Worm (Caenorhabditis elegans) whole organism, L3 larva: ENCODE results near the gene F08G2.4.

Source experiments
- R02D3.7 ChIP-seq: fragments of 150-350 bp; optimal IDR thresholded peaks from 2 replicates; lab custom pipeline; 2014; ENCODE audit warnings: missing biosample characterization, missing genetic modification characterization
- ZK546.5 ChIP-seq: sonication (generic microtip); optimal IDR thresholded peaks from 2 replicates; lab custom pipeline; 2017; ENCODE audit warnings: missing biosample characterization, missing genetic modification characterization
- ceh-28 ChIP-seq: fragments of 150-350 bp; optimal IDR thresholded peaks from 2 replicates; lab custom pipeline; 2014; ENCODE audit warnings: missing biosample characterization, missing genetic modification reagents, missing genetic modification characterization
- ceh-82 ChIP-seq: fragments of 150-350 bp; optimal IDR thresholded peaks from 2 replicates; lab custom pipeline; 2014; ENCODE audit warnings: missing biosample characterization, missing genetic modification characterization
- ceh-9 ChIP-seq: sonication (generic microtip); optimal IDR thresholded peaks from 2 replicates; lab custom pipeline; 2018; ENCODE audit warnings: missing biosample characterization, missing genetic modification characterization
- elt-1 ChIP-seq: fragments of 150-350 bp; optimal IDR thresholded peaks from 2 replicates; lab custom pipeline; 2014; ENCODE audit warnings: missing biosample characterization, missing genetic modification characterization
- elt-3 ChIP-seq, 3 experiments: fragments of 150-350 bp in 1 of 3; sonication (generic microtip) in 2 of 3; optimal IDR thresholded peaks; 2 replicates in 2 of 3; 4 replicates in 1 of 3; lab custom pipeline; 2014 to 2017; ENCODE audit warnings: missing biosample characterization in 3 of 3, missing genetic modification characterization in 3 of 3
- fkh-10 ChIP-seq: sonication (generic microtip); optimal IDR thresholded peaks from 2 replicates; lab custom pipeline; 2017; ENCODE audit warnings: missing biosample characterization, missing genetic modification reagents, missing genetic modification characterization
- fkh-2 ChIP-seq: fragments of 150-350 bp; optimal IDR thresholded peaks from 2 replicates; lab custom pipeline; 2014; ENCODE audit warnings: missing biosample characterization, missing genetic modification reagents, missing genetic modification characterization
- fos-1 ChIP-seq: fragments of 150-350 bp; optimal IDR thresholded peaks from 2 replicates; lab custom pipeline; 2014; ENCODE audit warnings: missing biosample characterization, missing genetic modification characterization
- jun-1 ChIP-seq: fragments of 150-350 bp; optimal IDR thresholded peaks from 2 replicates; lab custom pipeline; 2014; ENCODE audit warnings: missing biosample characterization, missing genetic modification reagents, missing genetic modification characterization
- lin-15B ChIP-seq: fragments of 150-350 bp; optimal IDR thresholded peaks from 2 replicates; lab custom pipeline; 2014; ENCODE audit warnings: missing biosample characterization, missing genetic modification characterization
- lin-39 ChIP-seq: fragments of 150-350 bp; optimal IDR thresholded peaks from 2 replicates; lab custom pipeline; 2018; ENCODE audit warnings: missing biosample characterization, missing genetic modification reagents, missing genetic modification characterization
- lsy-12 ChIP-seq: sonication (generic microtip); optimal IDR thresholded peaks from 2 replicates; lab custom pipeline; 2016; ENCODE audit warnings: mild to moderate bottlenecking, missing genetic modification characterization, missing compliant biosample characterization
- mdl-1 ChIP-seq: fragments of 150-350 bp; optimal IDR thresholded peaks from 2 replicates; lab custom pipeline; 2014; ENCODE audit warnings: missing biosample characterization, missing genetic modification characterization
- mml-1 ChIP-seq: fragments of 150-350 bp; sonication (generic microtip); optimal IDR thresholded peaks from 3 replicates; lab custom pipeline; 2014; ENCODE audit warnings: missing biosample characterization, missing genetic modification characterization
- nfya-1 ChIP-seq: sonication (generic microtip); optimal IDR thresholded peaks from 2 replicates; lab custom pipeline; 2017; ENCODE audit warnings: missing genetic modification characterization, mild to moderate bottlenecking, missing compliant biosample characterization, antibody characterized with exemption, moderate library complexity; ENCODE audit not compliant: insufficient read depth
- nhr-237 ChIP-seq: fragments of 150-350 bp; optimal IDR thresholded peaks from 2 replicates; lab custom pipeline; 2014; ENCODE audit warnings: missing biosample characterization, missing genetic modification characterization
- nhr-25 ChIP-seq: sonication (generic microtip); optimal IDR thresholded peaks from 2 replicates; lab custom pipeline; 2017; ENCODE audit warnings: missing biosample characterization, missing genetic modification characterization
- nhr-28 ChIP-seq: fragments of 150-350 bp; optimal IDR thresholded peaks from 2 replicates; lab custom pipeline; 2014; ENCODE audit warnings: missing biosample characterization, missing genetic modification characterization
- nhr-67 ChIP-seq: fragments of 150-350 bp; optimal IDR thresholded peaks from 2 replicates; lab custom pipeline; 2014; ENCODE audit warnings: missing biosample characterization, missing genetic modification characterization
- nhr-77 ChIP-seq: fragments of 150-350 bp; optimal IDR thresholded peaks from 2 replicates; lab custom pipeline; 2014; ENCODE audit warnings: missing biosample characterization, missing genetic modification characterization
- pqm-1 ChIP-seq: fragments of 150-350 bp; optimal IDR thresholded peaks from 2 replicates; lab custom pipeline; 2017; ENCODE audit warnings: missing biosample characterization, missing genetic modification characterization, inconsistent platforms
- sea-2 ChIP-seq: fragments of 150-350 bp; sonication (generic microtip); optimal IDR thresholded peaks from 4 replicates; lab custom pipeline; 2014; ENCODE audit warnings: missing biosample characterization, missing genetic modification reagents, missing genetic modification characterization
- snpc-4 ChIP-seq: fragments of 150-350 bp; optimal IDR thresholded peaks from 2 replicates; lab custom pipeline; 2014; ENCODE audit warnings: missing biosample characterization, missing genetic modification characterization
- tbx-2 ChIP-seq: sonication (generic microtip); optimal IDR thresholded peaks from 2 replicates; lab custom pipeline; 2016; ENCODE audit warnings: mild to moderate bottlenecking, missing genetic modification characterization, missing compliant biosample characterization
- zag-1 ChIP-seq: fragments of 150-350 bp; optimal IDR thresholded peaks from 2 replicates; lab custom pipeline; 2014; ENCODE audit warnings: missing biosample characterization, missing genetic modification characterization
- ztf-11 ChIP-seq: fragments of 150-350 bp; optimal IDR thresholded peaks from 2 replicates; lab custom pipeline; 2014; ENCODE audit warnings: missing biosample characterization, missing genetic modification characterization
- ztf-4 ChIP-seq: fragments of 150-350 bp; optimal IDR thresholded peaks from 2 replicates; lab custom pipeline; 2014; ENCODE audit warnings: missing biosample characterization, missing genetic modification characterization

F08G2.4 gene

DNA sequence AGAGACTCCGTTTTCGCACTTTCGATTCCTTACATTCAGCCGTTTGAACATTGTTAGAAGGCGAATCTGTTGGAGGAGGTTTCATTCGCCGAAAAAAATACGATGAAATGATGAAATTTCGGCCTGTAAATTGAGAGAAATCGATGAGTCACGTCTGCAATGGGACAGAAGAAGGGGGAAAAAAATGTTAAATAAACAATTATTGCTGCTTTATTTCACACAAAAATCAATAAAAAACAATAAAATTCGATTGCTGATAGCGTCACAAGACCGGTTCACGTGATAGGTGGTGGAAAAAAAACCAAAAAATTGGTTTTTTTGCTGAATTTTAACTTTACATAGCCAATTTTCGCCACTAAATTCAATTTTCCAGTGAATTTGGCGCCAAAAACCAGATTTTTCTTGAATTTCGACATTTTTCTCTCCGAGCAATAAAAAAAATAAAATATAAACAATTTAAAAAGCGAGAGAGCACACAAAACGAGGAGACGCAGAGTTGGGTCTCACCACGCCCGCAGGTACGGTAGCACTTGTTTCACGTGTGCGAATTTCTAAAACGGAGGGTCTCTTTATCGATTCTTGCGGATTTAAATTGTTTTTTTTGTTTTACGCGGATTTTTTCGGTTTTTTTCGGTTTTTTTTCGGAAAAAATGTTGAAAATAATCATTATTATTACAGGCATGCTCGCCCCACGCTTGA, 41.9 kb downstream of the F08G2.4 start, which contains the start of the genes cup-14 and ndub-8 (continued):
- peak; percentile 87 for TF ChIP-seq ceh-28 (tag; lab: Kevin White, UChicago)
- TF ChIP-seq nhr-25 (tag; lab: Kevin White, UChicago), result peak; percentile 64
- TF ChIP-seq pqm-1 (tag; lab: Kevin White, UChicago), result peak; percentile 34
- TF ChIP-seq R02D3.7 (tag; lab: Kevin White, UChicago), result peak; percentile 74
- TF ChIP-seq lsy-12, result peak; percentile 48
- TF ChIP-seq nhr-77, result peak; percentile 83
- TF ChIP-seq ZK546.5, result peak; percentile 25
- TF ChIP-seq zag-1, result no peak
- TF ChIP-seq ceh-9 (tag; lab: Kevin White, UChicago), result no peak

ce11 chrII:13875734-13876133, 45.3 kb downstream of the F08G2.4 start, which contains the start of gene ing-3:
Gene ing-3, plus strand, starts transcription at chrII:13876034.
- TF ChIP-seq sea-2 (GFP tag; lab: Kevin White, UChicago) (no peak), pqm-1 (tag; lab: Kevin White, UChicago) (no peak), ceh-82 (tag; lab: Kevin White, UChicago) (no peak), fkh-2 (tag; lab: Kevin White, UChicago) (no peak), R02D3.7 (tag; lab: Kevin White, UChicago) (no peak), elt-3 (tag; optimal IDR thresholded peaks at IDR 0.05; lab: Kevin White, UChicago) (no peak), mdl-1 (tag; lab: Kevin White, UChicago) (no peak), lin-39 (tag; lab: Kevin White, UChicago) (no peak), tbx-2 (tag; lab: Kevin White, UChicago) (no peak), ztf-4 (tag; lab: Kevin White, UChicago) (no peak), nhr-28 (tag; lab: Kevin White, UChicago) (no peak), ZK546.5 (no peak), elt-1 (tag; lab: Kevin White, UChicago) (no peak), snpc-4 (no peak), lin-15B (tag; lab: Kevin White, UChicago) (no peak), ceh-28 (tag; lab: Kevin White, UChicago) (no peak), nhr-77 (no peak), fkh-10 (GFP tag; lab: Kevin White, UChicago) (no peak), nhr-237 (tag; lab: Kevin White, UChicago) (no peak)

DNA sequence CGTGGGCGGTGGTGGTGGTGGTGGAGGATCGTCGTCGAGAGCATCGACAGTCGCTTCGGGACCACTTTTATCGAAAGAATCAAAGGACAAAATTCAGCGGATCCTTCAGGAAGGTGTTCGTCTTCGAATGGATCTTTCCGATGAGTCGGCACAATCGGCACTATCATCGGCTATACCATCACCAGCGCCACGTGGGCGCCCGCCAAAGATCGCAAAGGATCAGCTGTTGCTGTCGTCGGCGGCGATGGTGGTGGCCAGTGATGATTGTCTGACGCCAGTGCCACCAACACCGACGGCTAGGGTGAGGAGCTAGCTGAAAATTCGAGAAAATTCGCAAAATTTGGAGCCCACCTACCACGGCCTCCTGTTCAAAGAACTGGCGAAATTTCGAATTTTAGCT, 47.6 kb downstream of the F08G2.4 start:
- no peak for TF ChIP-seq ztf-11 (tag; lab: Kevin White, UChicago)
- no peak for TF ChIP-seq ceh-28 (tag; lab: Kevin White, UChicago)
- TF ChIP-seq nfya-1 (tag; lab: Kevin White, UChicago), result no peak
- TF ChIP-seq snpc-4, result no peak
- no peak for TF ChIP-seq ZK546.5
- TF ChIP-seq nhr-28 (tag; lab: Kevin White, UChicago), result no peak
- TF ChIP-seq elt-1 (tag; lab: Kevin White, UChicago), result no peak
- TF ChIP-seq mml-1 (tag; lab: Kevin White, UChicago), result no peak
- TF ChIP-seq fos-1 (tag; lab: Kevin White, UChicago), result no peak
- no peak for TF ChIP-seq zag-1
- no peak for TF ChIP-seq nhr-237 (tag; lab: Kevin White, UChicago)
- TF ChIP-seq jun-1 (tag; lab: Kevin White, UChicago), result no peak

ce11 chrII:13879589-13879988, 49.2 kb downstream of the F08G2.4 start:
- TF ChIP-seq nhr-67, result no peak
